Fruit fly (Drosophila melanogaster): ENCODE results near the gene D.

DNA sequence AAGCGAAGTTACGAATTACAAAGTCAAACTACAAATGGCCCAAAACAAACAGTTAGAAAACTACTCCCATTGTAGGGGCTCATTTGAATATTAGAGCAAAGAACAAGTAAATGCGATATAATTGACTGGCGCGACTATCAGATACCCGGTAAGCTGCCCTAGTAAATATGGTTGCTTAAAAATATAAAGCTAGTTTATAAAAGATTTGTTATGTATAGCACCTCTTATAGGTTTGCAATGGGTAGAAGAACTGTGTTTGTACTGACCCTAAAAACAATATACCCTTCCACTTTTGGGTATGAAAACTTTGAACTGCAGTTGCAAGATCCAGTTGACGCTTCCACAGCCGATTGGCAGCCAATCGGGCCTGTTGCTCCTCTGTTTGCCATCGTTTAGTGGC, 12.1 kb downstream of the D start:
- no peak for TF ChIP-seq pan (optimal IDR thresholded peaks at IDR 0.05)
- TF ChIP-seq CG8478 (optimal IDR thresholded peaks at IDR 0.05) = no peak
- TF ChIP-seq psq (optimal IDR thresholded peaks at IDR 0.05) = no peak
- TF ChIP-seq EcR (GFP tag; optimal IDR thresholded peaks at IDR 0.05) = no peak
- no peak for TF ChIP-seq usp (GFP tag; optimal IDR thresholded peaks at IDR 0.05)
